Fruit fly (Drosophila melanogaster) whole organism, embryonic: Measurements from ENCODE around the gene Cdc5.

Source experiments
- C15 ChIP-seq: fragments of 200-800 bp; sonication (Bioruptor generic); IDR thresholded peaks from 3 replicates; pipeline ENCODE4 v1.3.6; 2022; ENCODE audit warnings: missing biosample characterization, missing genetic modification characterization
- CG11504 ChIP-seq: fragments of 200-800 bp; sonication (Bioruptor generic); optimal IDR thresholded peaks from 3 replicates; lab custom pipeline; 2019; ENCODE audit warnings: missing biosample characterization, mild to moderate bottlenecking, missing genetic modification characterization, moderate library complexity
- CG5180 ChIP-seq: fragments of 200-800 bp; sonication (Bioruptor generic); optimal IDR thresholded peaks from 3 replicates; lab custom pipeline; 2017; ENCODE audit warnings: missing biosample characterization, missing genetic modification characterization, mild to moderate bottlenecking, moderate library complexity, missing genetic modification reagents
- CG9797 ChIP-seq: fragments of 200-800 bp; sonication (Bioruptor generic); optimal IDR thresholded peaks from 3 replicates; lab custom pipeline; 2018; ENCODE audit warnings: missing biosample characterization, mild to moderate bottlenecking, missing genetic modification characterization
- HLHmδ ChIP-seq: fragments of 200-800 bp; sonication (Bioruptor generic); optimal IDR thresholded peaks from 2 replicates; lab custom pipeline; 2018; ENCODE audit warnings: missing biosample characterization, mild to moderate bottlenecking, missing genetic modification characterization, moderate library complexity
- Hey ChIP-seq: fragments of 200-800 bp; sonication (Bioruptor generic); optimal IDR thresholded peaks from 3 replicates; lab custom pipeline; 2018; ENCODE audit warnings: missing biosample characterization, mild to moderate bottlenecking, missing genetic modification characterization
- Hr78 ChIP-seq, 2 experiments: fragments of 200-800 bp in 1 of 2; fragments of >200 bp in 1 of 2; sonication (Bioruptor generic) in 1 of 2; optimal IDR thresholded peaks; 2 replicates each; lab custom pipeline; 2017 to 2019; ENCODE audit warnings: missing biosample characterization in 2 of 2, missing genetic modification characterization in 2 of 2, mild to moderate bottlenecking in 1 of 2, moderate library complexity in 1 of 2
- ssp ChIP-seq: fragments of 200-800 bp; sonication (Bioruptor generic); IDR thresholded peaks from 2 replicates; pipeline ENCODE4 v1.3.6; 2022; ENCODE audit warnings: missing biosample characterization, missing genetic modification characterization

DNA sequence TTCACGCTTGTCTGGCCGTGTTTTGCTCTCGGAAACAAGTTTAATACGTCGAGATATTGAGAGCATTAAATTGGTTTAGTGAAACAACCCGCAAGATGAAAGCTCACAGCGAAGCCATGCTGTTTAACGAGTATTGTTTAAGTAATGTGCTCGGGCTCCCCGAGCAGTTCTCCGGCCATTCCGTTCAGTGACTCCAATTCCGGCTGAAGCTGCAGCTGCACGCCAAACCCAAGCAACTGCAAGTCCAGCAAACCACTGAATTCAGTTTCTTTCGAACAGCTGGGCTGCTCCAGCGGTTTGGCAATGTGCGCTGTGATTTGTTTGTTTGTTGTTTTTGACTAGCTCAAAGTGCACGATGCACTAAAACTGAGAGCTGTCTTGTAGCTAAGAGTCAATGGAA is 46.0 kb downstream of the Cdc5 start:
- TF ChIP-seq CG11504 (tag; lab: Kevin White, UChicago) (no peak), CG9797 (no peak), CG5180 (no peak), C15 (GFP tag; lab: Robert Waterston, UW) (no peak), Hr78 (GFP tag; optimal IDR thresholded peaks at IDR 0.05; lab: Kevin White, UChicago) (no peak), ssp (GFP tag; lab: Robert Waterston, UW) (no peak), Hey (no peak), HLHmδ (no peak)
